Fruit fly (Drosophila melanogaster) whole organism, wandering third instar larva: ENCODE data around the gene Trs33.

ENCODE experiments used
- Abd-B ChIP-seq: fragments of >200 bp; optimal IDR thresholded peaks from 2 replicates; lab custom pipeline; 2017; ENCODE audit warnings: missing biosample characterization, missing genetic modification characterization
- CG32264 ChIP-seq: fragments of 200-800 bp; sonication (Bioruptor generic); optimal IDR thresholded peaks from 2 replicates; lab custom pipeline; 2016; ENCODE audit warnings: missing biosample characterization, missing genetic modification characterization
- CG9705 ChIP-seq: fragments of 200-800 bp; sonication (Bioruptor generic); optimal IDR thresholded peaks from 2 replicates; lab custom pipeline; 2018; ENCODE audit warnings: missing biosample characterization, mild to moderate bottlenecking, missing genetic modification characterization
- CrebA ChIP-seq: fragments of 200-800 bp; sonication (Bioruptor generic); optimal IDR thresholded peaks from 2 replicates; lab custom pipeline; 2016; ENCODE audit warnings: missing biosample characterization, mild to moderate bottlenecking, missing genetic modification characterization, borderline replicate concordance
- Dif ChIP-seq: fragments of 200-275, 200-300 bp; sonication (Bioruptor generic); optimal IDR thresholded peaks from 2 replicates; lab custom pipeline; 2018; ENCODE audit warnings: missing biosample characterization, missing genetic modification characterization; ENCODE audit not compliant: partially characterized antibody
- GATAd ChIP-seq: sonication (Bioruptor generic); optimal IDR thresholded peaks from 2 replicates; lab custom pipeline; 2016; ENCODE audit warnings: missing biosample characterization, missing genetic modification characterization
- HLH106 ChIP-seq: fragments of 200-800 bp; optimal IDR thresholded peaks from 3 replicates; lab custom pipeline; 2019; ENCODE audit warnings: missing biosample characterization, mild to moderate bottlenecking, missing genetic modification characterization, moderate library complexity
- Hnf4 ChIP-seq: fragments of 200-800 bp; sonication (Bioruptor generic); optimal IDR thresholded peaks from 2 replicates; lab custom pipeline; 2016; ENCODE audit warnings: missing biosample characterization, mild to moderate bottlenecking, missing genetic modification characterization
- Hr78 ChIP-seq: fragments of >200 bp; optimal IDR thresholded peaks from 2 replicates; lab custom pipeline; 2017; ENCODE audit warnings: missing biosample characterization, missing genetic modification characterization
- Jra ChIP-seq: sonication (Bioruptor generic); optimal IDR thresholded peaks from 2 replicates; lab custom pipeline; 2016; ENCODE audit warnings: missing biosample characterization, missing genetic modification characterization
- OdsH ChIP-seq: fragments of 200-800 bp; sonication (Bioruptor generic); optimal IDR thresholded peaks from 2 replicates; lab custom pipeline; 2016; ENCODE audit warnings: missing biosample characterization, mild to moderate bottlenecking, missing genetic modification characterization
- Rel ChIP-seq, 2 experiments: fragments of 200-800 bp; sonication (Bioruptor generic) in 1 of 2; optimal IDR thresholded peaks; 2 replicates in 1 of 2; 3 replicates in 1 of 2; lab custom pipeline; 2016 to 2019; ENCODE audit warnings: mild to moderate bottlenecking in 2 of 2, missing biosample characterization in 2 of 2, missing genetic modification characterization in 2 of 2, moderate library complexity in 1 of 2
- Sp1 ChIP-seq: fragments of 200-800 bp; sonication (Bioruptor generic); optimal IDR thresholded peaks from 3 replicates; lab custom pipeline; 2019; ENCODE audit warnings: missing biosample characterization, mild to moderate bottlenecking, missing genetic modification characterization, moderate library complexity
- br ChIP-seq: fragments of 200-800 bp; sonication (Bioruptor generic); optimal IDR thresholded peaks from 2 replicates; lab custom pipeline; 2016; ENCODE audit warnings: missing biosample characterization, missing genetic modification characterization
- brk ChIP-seq: fragments of 200-800 bp; sonication (Bioruptor generic); optimal IDR thresholded peaks from 2 replicates; lab custom pipeline; 2016; ENCODE audit warnings: missing biosample characterization, mild to moderate bottlenecking, missing genetic modification characterization
- dl ChIP-seq, 2 experiments: fragments of 175-275, 200-275 bp in 1 of 2; fragments of 200-275 bp in 1 of 2; sonication (Bioruptor generic); optimal IDR thresholded peaks; lab custom pipeline; 2018; ENCODE audit warnings: mild to moderate bottlenecking in 2 of 2, missing biosample characterization in 2 of 2, missing genetic modification characterization in 2 of 2, moderate library complexity in 2 of 2; ENCODE audit not compliant: partially characterized antibody in 2 of 2, insufficient read depth in 1 of 2
- dmrt93B ChIP-seq: fragments of 200-800 bp; sonication (Bioruptor generic); optimal IDR thresholded peaks from 2 replicates; lab custom pipeline; 2018; ENCODE audit warnings: missing biosample characterization, mild to moderate bottlenecking, missing genetic modification characterization
- dsf ChIP-seq: sonication (Bioruptor generic); optimal IDR thresholded peaks from 2 replicates; lab custom pipeline; 2016; ENCODE audit warnings: missing biosample characterization, missing genetic modification characterization, borderline replicate concordance
- ey ChIP-seq: fragments of 200-800 bp; sonication (Bioruptor generic); optimal IDR thresholded peaks from 2 replicates; lab custom pipeline; 2016; ENCODE audit warnings: missing biosample characterization, missing genetic modification characterization
- foxo ChIP-seq, 2 experiments: fragments of 200-800 bp; sonication (Bioruptor generic); optimal IDR thresholded peaks; 2 replicates in 1 of 2; 3 replicates in 1 of 2; lab custom pipeline; 2016 to 2017; ENCODE audit warnings: missing biosample characterization in 2 of 2, missing genetic modification characterization in 2 of 2
- fru ChIP-seq: fragments of 200-800 bp; sonication (Bioruptor generic); optimal IDR thresholded peaks from 3 replicates; lab custom pipeline; 2016; ENCODE audit warnings: missing biosample characterization, mild to moderate bottlenecking, missing genetic modification characterization
- h ChIP-seq: fragments of 200-800 bp; sonication (Bioruptor generic); optimal IDR thresholded peaks from 3 replicates; lab custom pipeline; 2016; ENCODE audit warnings: missing biosample characterization, mild to moderate bottlenecking, missing genetic modification characterization
- jim ChIP-seq: fragments of 175-275, 200-325 bp; sonication (Bioruptor generic); optimal IDR thresholded peaks from 2 replicates; lab custom pipeline; 2016; ENCODE audit warnings: missing biosample characterization, mild to moderate bottlenecking, missing genetic modification characterization
- pan ChIP-seq: fragments of >200 bp; optimal IDR thresholded peaks from 2 replicates; lab custom pipeline; 2017
- psq ChIP-seq: fragments of 200-800 bp; sonication (Bioruptor generic); optimal IDR thresholded peaks from 3 replicates; lab custom pipeline; 2017; ENCODE audit warnings: missing biosample characterization, mild to moderate bottlenecking, missing genetic modification characterization, moderate library complexity
- rgr ChIP-seq: fragments of 200-800 bp; sonication (Bioruptor generic); optimal IDR thresholded peaks from 3 replicates; lab custom pipeline; 2016; ENCODE audit warnings: missing biosample characterization, mild to moderate bottlenecking, missing genetic modification characterization
- sage ChIP-seq: fragments of 200-800 bp; sonication (Bioruptor generic); optimal IDR thresholded peaks from 2 replicates; lab custom pipeline; 2016; ENCODE audit warnings: missing biosample characterization, mild to moderate bottlenecking, missing genetic modification characterization
- sv ChIP-seq: fragments of 200-800 bp; sonication (Bioruptor generic); optimal IDR thresholded peaks from 3 replicates; lab custom pipeline; 2016; ENCODE audit warnings: missing biosample characterization, missing genetic modification characterization
- tai ChIP-seq: sonication (Bioruptor generic); optimal IDR thresholded peaks from 2 replicates; lab custom pipeline; 2016; ENCODE audit warnings: missing biosample characterization, missing genetic modification characterization
- usp ChIP-seq: fragments of >200 bp; optimal IDR thresholded peaks from 2 replicates; lab custom pipeline; 2017; ENCODE audit warnings: missing biosample characterization, missing genetic modification characterization
- woc ChIP-seq: sonication (Bioruptor generic); optimal IDR thresholded peaks from 2 replicates; lab custom pipeline; 2016; ENCODE audit warnings: missing biosample characterization, mild to moderate bottlenecking, missing genetic modification characterization

Gene Trs33

dm6 chr3R:15356645-15357431, 6.0 kb upstream of the Trs33 start, which contains the start of the genes Atg4b and Hibch:
Gene Atg4b (minus strand): TSS chr3R:15356924.
Gene Hibch (plus strand): TSS chr3R:15357229.
- TF ChIP-seq brk (GFP tag; lab: Kevin White, UChicago) (no peak), fru (GFP tag; lab: Kevin White, UChicago) (peak; percentile 89), psq (GFP tag; lab: Kevin White, UChicago) (peak; percentile 73), OdsH (GFP tag; lab: Kevin White, UChicago) (peak; percentile 75), dl (GFP tag; optimal IDR thresholded peaks at IDR 0.05; lab: Kevin White, UChicago; ENCODE audit: insufficient read depth in 1 of 2, partially characterized antibody in 2 of 2) (no peak), pan (lab: Kevin White, UChicago) (no peak), br (GFP tag; lab: Kevin White, UChicago) (peak; percentile 57), sv (GFP tag; lab: Kevin White, UChicago) (peak; percentile 26), Rel (GFP tag; optimal IDR thresholded peaks at IDR 0.05; lab: Kevin White, UChicago) (no peak), Rel (tag; optimal IDR thresholded peaks at IDR 0.05; lab: Kevin White, UChicago) (peak; percentile 84), h (peak; percentile 76), foxo (GFP tag; optimal IDR thresholded peaks at IDR 0.05; lab: Kevin White, UChicago) (peak in 1 of 2 experiments; percentile 83), ey (GFP tag; lab: Kevin White, UChicago) (peak; percentile 56), rgr (GFP tag; lab: Kevin White, UChicago) (peak; percentile 80), Dif (GFP tag; lab: Kevin White, UChicago) (no peak), CG9705 (GFP tag; lab: Kevin White, UChicago) (peak; percentile 82), HLH106 (peak; percentile 93), Sp1 (GFP tag; lab: Kevin White, UChicago) (peak; percentile 84), CrebA (GFP tag; lab: Kevin White, UChicago) (no peak)

dm6 chr3R:15356152-15356551, 5.4 kb upstream of the Trs33 start:
- TF ChIP-seq Jra (no peak), brk (GFP tag; lab: Kevin White, UChicago) (no peak), dsf (GFP tag; lab: Kevin White, UChicago) (no peak), GATAd (GFP tag; lab: Kevin White, UChicago) (no peak), tai (GFP tag; lab: Kevin White, UChicago) (no peak), sage (GFP tag; lab: Kevin White, UChicago) (no peak), Abd-B (no peak), sv (GFP tag; lab: Kevin White, UChicago) (no peak), CG32264 (GFP tag; lab: Kevin White, UChicago) (no peak), HLH106 (no peak), rgr (GFP tag; lab: Kevin White, UChicago) (no peak), Hr78 (GFP tag; lab: Kevin White, UChicago) (no peak), usp (GFP tag; lab: Kevin White, UChicago) (no peak), OdsH (GFP tag; lab: Kevin White, UChicago) (no peak), Hnf4 (GFP tag; lab: Kevin White, UChicago) (no peak), Dif (GFP tag; lab: Kevin White, UChicago) (no peak), h (no peak)

- TF ChIP-seq jim (GFP tag; lab: Kevin White, UChicago) (no peak), HLH106 (no peak), sage (GFP tag; lab: Kevin White, UChicago) (no peak), Jra (no peak)
Measured at dm6 chr3R:15354019-15354418, 3.2 kb upstream of the Trs33 start.

dm6 chr3R:15347822-15348221, 3.0 kb downstream of the Trs33 start, which contains the start of the genes CG42726 and CG42727:
Gene CG42726 (plus strand): TSS chr3R:15348048.
Gene CG42727 (plus strand): TSS chr3R:15348048.
- TF ChIP-seq HLH106 = peak; percentile 45
- peak; percentile 43 for TF ChIP-seq h
- TF ChIP-seq pan (lab: Kevin White, UChicago) = no peak
- no peak for TF ChIP-seq usp (GFP tag; lab: Kevin White, UChicago)
- TF ChIP-seq br (GFP tag; lab: Kevin White, UChicago) = peak; percentile 45
- peak; percentile 27 for TF ChIP-seq ey (GFP tag; lab: Kevin White, UChicago)
- TF ChIP-seq foxo (GFP tag; optimal IDR thresholded peaks at IDR 0.05; lab: Kevin White, UChicago) = peak in 1 of 2 experiments; percentile 60
- peak; percentile 28 for TF ChIP-seq Sp1 (GFP tag; lab: Kevin White, UChicago)
- no peak for TF ChIP-seq dmrt93B (GFP tag; lab: Kevin White, UChicago)
- peak; percentile 14 for TF ChIP-seq sv (GFP tag; lab: Kevin White, UChicago)
- TF ChIP-seq rgr (GFP tag; lab: Kevin White, UChicago) = peak; percentile 56
- TF ChIP-seq OdsH (GFP tag; lab: Kevin White, UChicago) = peak; percentile 18
- peak; percentile 17 for TF ChIP-seq woc (GFP tag; lab: Kevin White, UChicago)
- TF ChIP-seq CG9705 (GFP tag; lab: Kevin White, UChicago) = peak; percentile 16
